Fruit fly (Drosophila melanogaster): ENCODE measurements around the gene CG14961.

Gene CG14961

dm6 chr3L:3335688-3336087, 5.8 kb downstream of the CG14961 start, which contains the start of gene Drsl1:
Gene Drsl1 (minus strand): TSS chr3L:3335788.
- TF ChIP-seq rn (GFP tag; IDR thresholded peaks at IDR 0.05) (no peak), CG13204 (GFP tag; optimal IDR thresholded peaks at IDR 0.05) (no peak), CG8159 (tag; optimal IDR thresholded peaks at IDR 0.05) (no peak), D1 (tag; optimal IDR thresholded peaks at IDR 0.05) (no peak), CG15710 (tag; optimal IDR thresholded peaks at IDR 0.05) (no peak), CG17806 (tag; optimal IDR thresholded peaks at IDR 0.05) (no peak)

DNA sequence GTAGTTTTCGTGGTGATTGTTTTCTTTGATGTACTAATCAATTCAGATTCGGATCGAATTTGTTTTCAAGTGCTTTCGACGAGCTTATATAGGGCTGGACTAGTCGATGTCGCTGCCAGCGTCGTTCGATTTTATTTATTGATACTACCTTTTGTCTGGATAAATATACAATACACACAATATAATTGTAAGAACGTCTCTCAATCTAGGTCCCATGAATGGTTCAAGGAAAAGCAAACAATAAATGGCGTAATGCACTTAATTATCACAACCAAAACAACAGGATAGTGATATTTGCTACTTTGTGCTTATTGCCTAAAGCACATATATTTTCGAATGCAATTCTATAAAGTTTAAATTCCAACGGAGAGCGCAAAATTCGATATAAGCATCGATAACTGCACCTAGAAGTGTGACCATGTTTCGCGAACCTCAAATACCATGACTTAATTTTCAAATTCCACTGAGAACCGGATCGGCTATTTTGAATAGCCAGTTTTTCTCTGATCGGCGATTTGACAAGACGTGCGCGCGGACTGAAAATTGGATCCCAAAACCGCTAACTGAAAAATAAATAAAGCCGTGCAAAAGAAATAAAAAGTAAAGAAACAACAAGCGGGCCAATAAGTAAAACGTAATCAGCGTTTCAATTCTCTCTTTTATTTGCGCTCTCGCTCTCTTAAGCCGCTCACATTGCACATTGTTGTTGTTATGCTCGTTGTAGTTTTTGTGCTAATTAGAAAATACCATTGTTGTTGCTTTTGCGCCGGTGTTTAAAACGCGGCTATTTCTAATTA, 6.7 kb downstream of the CG14961 start, which contains the start of the genes Drsl6 and kst:
TSS of gene Drsl6 (minus strand) at position 51 of the 797 bp plus-strand sequence.
TSS of gene kst (plus strand) at position 493 of the 797 bp plus-strand sequence.
- TF ChIP-seq CG34367 (tag; optimal IDR thresholded peaks at IDR 0.05) (no peak), CG12605 (GFP tag; IDR thresholded peaks at IDR 0.05) (peak; percentile 82), CG15710 (tag; optimal IDR thresholded peaks at IDR 0.05) (peak; percentile 48), rn (GFP tag; IDR thresholded peaks at IDR 0.05) (peak; percentile 38; the same call in 1 of the 2 replicates), CG14655 (GFP tag; optimal IDR thresholded peaks at IDR 0.05) (no peak), CG17806 (tag; optimal IDR thresholded peaks at IDR 0.05) (peak; percentile 32), Ets98B (GFP tag; IDR thresholded peaks at IDR 0.05) (peak; percentile 55; the same call in 1 of the 2 replicates), Pif1A (GFP tag; optimal IDR thresholded peaks at IDR 0.05) (no peak), CG9948 (tag; optimal IDR thresholded peaks at IDR 0.05) (peak; percentile 17), gl (tag; optimal IDR thresholded peaks at IDR 0.05) (peak; percentile 64), CG32121 (GFP tag; IDR thresholded peaks at IDR 0.05) (peak; percentile 32; the same call in 1 of the 2 replicates), CG13204 (GFP tag; optimal IDR thresholded peaks at IDR 0.05) (no peak), Snoo (tag; optimal IDR thresholded peaks at IDR 0.05) (no peak), CG8159 (tag; optimal IDR thresholded peaks at IDR 0.05) (no peak), CG4496 (GFP tag; IDR thresholded peaks at IDR 0.05) (peak; percentile 69), CG8301 (tag; optimal IDR thresholded peaks at IDR 0.05) (no peak), D1 (tag; optimal IDR thresholded peaks at IDR 0.05) (no peak), Pif1B (GFP tag; optimal IDR thresholded peaks at IDR 0.05) (no peak), EcR (GFP tag; optimal IDR thresholded peaks at IDR 0.05) (no peak), fd96Ca (GFP tag; IDR thresholded peaks at IDR 0.05) (peak; percentile 33; the same call in 1 of the 3 replicates), CG10348 (GFP tag; IDR thresholded peaks at IDR 0.05) (no peak)

dm6 chr3L:3337345-3337928, 7.6 kb downstream of the CG14961 start:
- TF ChIP-seq CG4496 (GFP tag; IDR thresholded peaks at IDR 0.05) (no peak), EcR (GFP tag; optimal IDR thresholded peaks at IDR 0.05) (peak; percentile 17)

DNA sequence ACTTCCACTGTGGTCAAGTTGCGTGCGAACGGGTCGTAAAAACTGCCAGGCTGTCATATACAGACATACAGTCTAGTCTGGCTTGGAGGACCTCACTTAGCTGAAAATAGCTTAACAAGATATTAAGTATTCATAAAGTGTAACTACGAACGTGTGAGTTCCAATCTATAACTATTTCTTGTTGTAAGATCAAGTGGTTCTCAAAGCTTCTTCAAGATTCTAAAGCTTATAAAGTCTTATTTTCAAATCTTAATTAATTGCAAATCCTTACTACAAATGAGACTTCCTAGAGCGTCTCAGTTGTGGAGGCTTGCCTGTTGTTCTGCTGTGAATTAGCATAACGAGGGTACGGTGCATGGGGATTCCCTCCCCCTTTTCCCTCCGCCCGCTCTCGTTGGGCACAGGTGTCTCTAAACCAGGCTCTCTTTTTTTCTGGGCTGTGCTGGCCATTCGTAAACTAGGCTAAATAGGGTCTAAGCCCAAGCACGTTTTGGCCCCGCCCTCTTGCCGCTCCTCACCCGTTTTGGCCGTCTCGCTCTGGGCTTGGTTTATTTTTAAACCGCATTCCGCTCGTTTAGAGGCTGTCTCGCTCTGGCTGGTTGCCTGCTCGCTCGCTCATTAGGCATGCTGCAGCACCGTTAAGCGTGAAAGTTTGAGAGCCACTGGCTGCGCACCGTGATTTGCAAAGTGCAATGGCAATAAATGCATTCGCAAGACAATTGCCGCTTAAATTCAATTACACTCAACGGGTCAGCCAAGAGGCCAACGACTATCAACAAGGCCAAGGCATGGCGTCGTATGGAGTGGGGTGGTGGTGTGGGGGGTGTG, 8.4 kb downstream of the CG14961 start:
- TF ChIP-seq CG8159 (tag; optimal IDR thresholded peaks at IDR 0.05) (peak; percentile 62), CG17806 (tag; optimal IDR thresholded peaks at IDR 0.05) (peak; percentile 43), EcR (GFP tag; optimal IDR thresholded peaks at IDR 0.05) (peak; percentile 70), Pif1B (GFP tag; optimal IDR thresholded peaks at IDR 0.05) (no peak), CG8301 (tag; optimal IDR thresholded peaks at IDR 0.05) (peak; percentile 27), CG13204 (GFP tag; optimal IDR thresholded peaks at IDR 0.05) (peak; percentile 35), CG15710 (tag; optimal IDR thresholded peaks at IDR 0.05) (peak; percentile 70), D1 (tag; optimal IDR thresholded peaks at IDR 0.05) (no peak), CG34367 (tag; optimal IDR thresholded peaks at IDR 0.05) (peak; percentile 31), CG9948 (tag; optimal IDR thresholded peaks at IDR 0.05) (peak; percentile 55), CG14655 (GFP tag; optimal IDR thresholded peaks at IDR 0.05) (no peak)

dm6 chr3L:3338882-3339590, 9.2 kb downstream of the CG14961 start:
- TF ChIP-seq Ets98B (GFP tag; IDR thresholded peaks at IDR 0.05) = peak; percentile 47
- peak; percentile 11 for TF ChIP-seq CG34367 (tag; optimal IDR thresholded peaks at IDR 0.05)
- TF ChIP-seq CG4496 (GFP tag; IDR thresholded peaks at IDR 0.05) = peak; percentile 33; the same call in 1 of the 3 replicates
- TF ChIP-seq Pif1A (GFP tag; optimal IDR thresholded peaks at IDR 0.05) = peak; percentile 55
- TF ChIP-seq CG8301 (tag; optimal IDR thresholded peaks at IDR 0.05) = peak; percentile 83
- peak; percentile 66 for TF ChIP-seq CG12605 (GFP tag; IDR thresholded peaks at IDR 0.05)
- peak; percentile 83 for TF ChIP-seq CG8159 (tag; optimal IDR thresholded peaks at IDR 0.05)
- no peak for TF ChIP-seq CG10348 (GFP tag; IDR thresholded peaks at IDR 0.05)
- TF ChIP-seq CG17806 (tag; optimal IDR thresholded peaks at IDR 0.05) = peak; percentile 78
- TF ChIP-seq gl (tag; optimal IDR thresholded peaks at IDR 0.05) = peak; percentile 53
- no peak for TF ChIP-seq CG13204 (GFP tag; optimal IDR thresholded peaks at IDR 0.05)
- no peak for TF ChIP-seq Snoo (tag; optimal IDR thresholded peaks at IDR 0.05)
- no peak for TF ChIP-seq EcR (GFP tag; optimal IDR thresholded peaks at IDR 0.05)
- peak; percentile 55 for TF ChIP-seq CG32121 (GFP tag; IDR thresholded peaks at IDR 0.05)
- TF ChIP-seq fd96Ca (GFP tag; IDR thresholded peaks at IDR 0.05) = peak; percentile 39; the same call in 2 of the 3 replicates
- TF ChIP-seq rn (GFP tag; IDR thresholded peaks at IDR 0.05) = no peak
- TF ChIP-seq CG9948 (tag; optimal IDR thresholded peaks at IDR 0.05) = peak; percentile 63
- peak; percentile 17 for TF ChIP-seq Pif1B (GFP tag; optimal IDR thresholded peaks at IDR 0.05)
- no peak for TF ChIP-seq D1 (tag; optimal IDR thresholded peaks at IDR 0.05)
- TF ChIP-seq CG14655 (GFP tag; optimal IDR thresholded peaks at IDR 0.05) = peak; percentile 89
- TF ChIP-seq CG15710 (tag; optimal IDR thresholded peaks at IDR 0.05) = peak; percentile 65
